Fruit fly (Drosophila melanogaster): ENCODE results near the gene nAChRbeta3.

DNA sequence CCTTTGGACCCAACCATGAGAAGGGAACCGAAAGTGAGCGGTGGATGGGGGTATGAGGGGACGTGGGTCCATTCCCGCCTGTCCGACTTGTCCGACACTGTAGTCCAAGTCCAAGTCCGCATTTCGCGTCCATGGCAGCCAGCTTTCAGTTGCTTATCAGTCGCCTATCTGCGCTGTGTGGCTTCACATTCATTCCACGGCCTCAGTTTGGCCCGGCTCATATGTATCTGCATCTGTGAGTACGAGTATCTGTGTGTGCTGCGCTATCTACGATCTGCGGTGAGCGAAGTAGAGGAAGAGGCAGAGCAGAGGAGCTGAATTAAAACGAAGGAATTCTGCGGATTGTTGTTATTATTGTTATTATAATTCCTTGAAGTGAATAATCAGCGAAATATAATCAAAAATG is 20.4 kb upstream of the nAChRbeta3 start:
- TF ChIP-seq kay (GFP tag; ENCODE audit: borderline replicate concordance) (no peak), cnc (optimal IDR thresholded peaks at IDR 0.05) (no peak), Mnt (GFP tag; optimal IDR thresholded peaks at IDR 0.05) (no peak), ovo (GFP tag; optimal IDR thresholded peaks at IDR 0.05) (no peak), Hr96 (GFP tag; optimal IDR thresholded peaks at IDR 0.05) (no peak), CG7101 (tag; optimal IDR thresholded peaks at IDR 0.05) (no peak), CG11617 (GFP tag; optimal IDR thresholded peaks at IDR 0.05) (no peak), CG1620 (GFP tag; optimal IDR thresholded peaks at IDR 0.05) (no peak), toe (GFP tag; optimal IDR thresholded peaks at IDR 0.05) (no peak), CG14711 (tag; optimal IDR thresholded peaks at IDR 0.05) (no peak), cic (GFP tag; optimal IDR thresholded peaks at IDR 0.05) (no peak)

Measured in whole organism, adult.